Worm (Caenorhabditis elegans) whole organism, L4 larva: ENCODE data around the gene B0034.2.

Source experiments
- F26F4.8 ChIP-seq: fragments of 200-800 bp; sonication (Bioruptor generic); conservative IDR thresholded peaks from 2 replicates; pipeline ENCODE4 v1.3.6; 2022; ENCODE audit warnings: missing genetic modification characterization, missing compliant biosample characterization
- F49E8.2 ChIP-seq: sonication (generic microtip); optimal IDR thresholded peaks from 2 replicates; lab custom pipeline; 2016; ENCODE audit warnings: missing compliant biosample characterization, mild to moderate bottlenecking, missing genetic modification characterization, borderline replicate concordance
- Y105C5A.15 ChIP-seq: fragments of 200-800 bp; sonication (Bioruptor generic); IDR thresholded peaks from 2 replicates; pipeline ENCODE4 v1.3.6; 2022; ENCODE audit warnings: missing genetic modification characterization, missing compliant biosample characterization
- Y75B8A.6 ChIP-seq: fragments of 200-800 bp; sonication (Bioruptor generic); IDR thresholded peaks from 2 replicates; pipeline ENCODE4 v1.3.6; 2022; ENCODE audit warnings: missing genetic modification reagents, missing genetic modification characterization, missing compliant biosample characterization
- ZK337.2 ChIP-seq: fragments of 200-800 bp; sonication (Bioruptor generic); IDR thresholded peaks from 2 replicates; pipeline ENCODE4 v1.3.6; 2022; ENCODE audit warnings: missing genetic modification reagents, missing genetic modification characterization, missing compliant biosample characterization
- aha-1 ChIP-seq: fragments of 150-350 bp; peaks from one replicate; lab custom pipeline; 2014; ENCODE audit warnings: missing biosample characterization, missing genetic modification characterization
- aly-2 ChIP-seq: sonication (generic microtip); optimal IDR thresholded peaks from 2 replicates; lab custom pipeline; 2018; ENCODE audit warnings: missing biosample characterization, missing genetic modification characterization
- ama-1 ChIP-seq: fragments of 150-350 bp; optimal IDR thresholded peaks from 2 replicates; lab custom pipeline; 2014; ENCODE audit warnings: inconsistent platforms, mixed read lengths
- attf-4 ChIP-seq: sonication (generic microtip); optimal IDR thresholded peaks from 3 replicates; lab custom pipeline; 2017; ENCODE audit warnings: missing biosample characterization, missing genetic modification characterization
- ceh-28 ChIP-seq: fragments of 150-350 bp; optimal IDR thresholded peaks from 2 replicates; lab custom pipeline; 2014; ENCODE audit warnings: missing biosample characterization, missing genetic modification reagents, missing genetic modification characterization
- ces-1 ChIP-seq: fragments of 150-350 bp; sonication (generic microtip); optimal IDR thresholded peaks from 4 replicates; lab custom pipeline; 2014; ENCODE audit warnings: missing biosample characterization, missing genetic modification reagents, missing genetic modification characterization
- cey-2 ChIP-seq: sonication (generic microtip); optimal IDR thresholded peaks from 3 replicates; lab custom pipeline; 2017; ENCODE audit warnings: missing genetic modification characterization, mild to moderate bottlenecking, missing compliant biosample characterization, antibody characterized with exemption, borderline replicate concordance; ENCODE audit not compliant: insufficient read depth
- ctbp-1 ChIP-seq: fragments of 200-800 bp; sonication (Bioruptor generic); IDR thresholded peaks from 2 replicates; pipeline ENCODE4 v1.3.6; 2022; ENCODE audit warnings: missing genetic modification reagents, missing genetic modification characterization, missing compliant biosample characterization
- daf-12 ChIP-seq: fragments of 150-350 bp; optimal IDR thresholded peaks from 2 replicates; lab custom pipeline; 2014; ENCODE audit warnings: missing biosample characterization, missing genetic modification reagents, missing genetic modification characterization
- daf-16 ChIP-seq, 3 experiments: sonication (generic microtip); optimal IDR thresholded peaks; 2 replicates each; lab custom pipeline; 2016 to 2017; ENCODE audit warnings: missing genetic modification characterization in 3 of 3, missing genetic modification reagents in 3 of 3, mild to moderate bottlenecking in 2 of 3, missing compliant biosample characterization in 2 of 3, missing biosample characterization in 1 of 3, moderate library complexity in 1 of 3
- daf-19 ChIP-seq: fragments of 200-800 bp; sonication (Bioruptor generic); conservative IDR thresholded peaks from 2 replicates; pipeline ENCODE4 v1.3.6; 2022; ENCODE audit warnings: missing genetic modification characterization, missing compliant biosample characterization
- daf-8 ChIP-seq: fragments of 200-800 bp; sonication (Bioruptor generic); IDR thresholded peaks from 2 replicates; pipeline ENCODE4 v1.3.6; 2022; ENCODE audit warnings: missing genetic modification characterization, missing compliant biosample characterization
- dmd-8 ChIP-seq: fragments of 200-800 bp; sonication (Bioruptor generic); IDR thresholded peaks from 2 replicates; pipeline ENCODE4 v1.3.6; 2022; ENCODE audit warnings: missing genetic modification characterization, missing compliant biosample characterization
- dve-1 ChIP-seq: sonication (generic microtip); optimal IDR thresholded peaks from 2 replicates; lab custom pipeline; 2017; ENCODE audit warnings: antibody characterized with exemption, mild to moderate bottlenecking, missing genetic modification characterization, missing compliant biosample characterization; ENCODE audit not compliant: insufficient read depth
- egl-27 ChIP-seq: sonication (generic microtip); optimal IDR thresholded peaks from 3 replicates; lab custom pipeline; 2017; ENCODE audit warnings: missing biosample characterization, missing genetic modification reagents, missing genetic modification characterization
- fkh-10 ChIP-seq: fragments of 150-350 bp; optimal IDR thresholded peaks from 2 replicates; lab custom pipeline; 2014; ENCODE audit warnings: missing biosample characterization, missing genetic modification reagents, missing genetic modification characterization
- gei-8 ChIP-seq: fragments of 200-800 bp; sonication (Bioruptor generic); optimal IDR thresholded peaks from 2 replicates; lab custom pipeline; 2018; ENCODE audit warnings: mild to moderate bottlenecking, missing genetic modification characterization, missing compliant biosample characterization
- hlh-11 ChIP-seq: fragments of 200-800 bp; sonication (Bioruptor generic); optimal IDR thresholded peaks from 2 replicates; lab custom pipeline; 2018; ENCODE audit warnings: mild to moderate bottlenecking, missing genetic modification characterization, missing compliant biosample characterization
- hlh-30 ChIP-seq: sonication (generic microtip); optimal IDR thresholded peaks from 2 replicates; lab custom pipeline; 2017; ENCODE audit warnings: antibody characterized with exemption, mild to moderate bottlenecking, missing genetic modification characterization, missing compliant biosample characterization; ENCODE audit not compliant: insufficient read depth
- lin-1 ChIP-seq: fragments of 200-800 bp; sonication (Bioruptor generic); IDR thresholded peaks from 2 replicates; pipeline ENCODE4 v1.3.6; 2022; ENCODE audit warnings: missing genetic modification reagents, missing genetic modification characterization, missing compliant biosample characterization
- lin-13 ChIP-seq: fragments of 150-350 bp; optimal IDR thresholded peaks from 2 replicates; lab custom pipeline; 2014; ENCODE audit warnings: missing biosample characterization, missing genetic modification reagents, missing genetic modification characterization
- lin-15B ChIP-seq: fragments of 150-350 bp; sonication (generic microtip); optimal IDR thresholded peaks from 3 replicates; lab custom pipeline; 2014; ENCODE audit warnings: missing biosample characterization, missing genetic modification characterization
- lin-29 ChIP-seq: fragments of 200-800 bp; sonication (Bioruptor generic); IDR thresholded peaks from 2 replicates; pipeline ENCODE4 v1.3.6; 2022; ENCODE audit warnings: missing genetic modification reagents, missing genetic modification characterization, missing compliant biosample characterization
- lin-39 ChIP-seq: fragments of 150-350 bp; optimal IDR thresholded peaks from 2 replicates; lab custom pipeline; 2014; ENCODE audit warnings: missing biosample characterization, missing genetic modification reagents, missing genetic modification characterization
- lir-3 ChIP-seq: sonication (generic microtip); optimal IDR thresholded peaks from 2 replicates; lab custom pipeline; 2016; ENCODE audit warnings: mild to moderate bottlenecking, missing genetic modification characterization, missing compliant biosample characterization
- lsy-2 ChIP-seq, 2 experiments: fragments of 150-350 bp in 1 of 2; sonication (generic microtip) in 1 of 2; optimal IDR thresholded peaks; 2 replicates each; lab custom pipeline; 2014 to 2017; ENCODE audit warnings: missing biosample characterization in 2 of 2, missing genetic modification characterization in 2 of 2
- madf-9 ChIP-seq: fragments of 200-800 bp; sonication (Bioruptor generic); conservative IDR thresholded peaks from 2 replicates; pipeline ENCODE4 v1.3.6; 2022; ENCODE audit warnings: missing genetic modification reagents, missing genetic modification characterization, missing compliant biosample characterization
- mdt-29 ChIP-seq: fragments of 200-800 bp; sonication (Bioruptor generic); IDR thresholded peaks from 2 replicates; pipeline ENCODE4 v1.3.6; 2022; ENCODE audit warnings: missing genetic modification reagents, missing genetic modification characterization, missing compliant biosample characterization
- mep-1 ChIP-seq: fragments of 150-350 bp; sonication (generic microtip); optimal IDR thresholded peaks from 3 replicates; lab custom pipeline; 2014; ENCODE audit warnings: missing biosample characterization, missing genetic modification characterization
- mes-2 ChIP-seq: sonication (generic microtip); optimal IDR thresholded peaks from 2 replicates; lab custom pipeline; 2016; ENCODE audit warnings: missing genotype, mild to moderate bottlenecking, missing genetic modification characterization, missing compliant biosample characterization; ENCODE audit not compliant: poor library complexity, severe bottlenecking
- mxl-2 ChIP-seq: fragments of 200-800 bp; sonication (Bioruptor generic); conservative IDR thresholded peaks from 2 replicates; pipeline ENCODE4 v1.3.6; 2022; ENCODE audit warnings: missing genetic modification reagents, missing genetic modification characterization, missing compliant biosample characterization
- nhr-11 ChIP-seq: fragments of 150-350 bp; optimal IDR thresholded peaks from 2 replicates; lab custom pipeline; 2014; ENCODE audit warnings: missing biosample characterization, missing genetic modification characterization
- nhr-28 ChIP-seq: fragments of 150-350 bp; optimal IDR thresholded peaks from 2 replicates; lab custom pipeline; 2014; ENCODE audit warnings: missing biosample characterization, missing genetic modification characterization
- nhr-76 ChIP-seq: fragments of 150-350 bp; optimal IDR thresholded peaks from 2 replicates; lab custom pipeline; 2014; ENCODE audit warnings: missing biosample characterization, missing genetic modification characterization
- pha-4 ChIP-seq, 2 experiments: fragments of 150-350 bp in 1 of 2; fragments of 200-800 bp in 1 of 2; sonication (Bioruptor generic) in 1 of 2; IDR thresholded peaks in 1 of 2; optimal IDR thresholded peaks in 1 of 2; 2 replicates each; pipeline versions ENCODE4 v1.3.6 to Lab custom; 2014 to 2022; ENCODE audit warnings: missing genetic modification characterization in 2 of 2, missing genetic modification reagents in 2 of 2, missing biosample characterization in 1 of 2, missing compliant biosample characterization in 1 of 2
- php-3 ChIP-seq: fragments of 200-800 bp; sonication (Bioruptor generic); IDR thresholded peaks from 2 replicates; pipeline ENCODE4 v1.3.6; 2022; ENCODE audit warnings: missing genetic modification reagents, missing genetic modification characterization, missing compliant biosample characterization
- rbr-2 ChIP-seq: sonication (generic microtip); optimal IDR thresholded peaks from 2 replicates; lab custom pipeline; 2016; ENCODE audit warnings: missing genotype, missing genetic modification characterization, missing compliant biosample characterization
- sdz-12 ChIP-seq: fragments of 200-800 bp; sonication (Bioruptor generic); optimal IDR thresholded peaks from 2 replicates; lab custom pipeline; 2018; ENCODE audit warnings: mild to moderate bottlenecking, missing genetic modification characterization, missing compliant biosample characterization
- tra-1 ChIP-seq: fragments of 200-800 bp; sonication (Bioruptor generic); IDR thresholded peaks from 2 replicates; pipeline ENCODE4 v1.3.6; 2022; ENCODE audit warnings: missing genetic modification reagents, missing genetic modification characterization, missing compliant biosample characterization
- vab-7 ChIP-seq: fragments of 200-800 bp; sonication (Bioruptor generic); IDR thresholded peaks from 2 replicates; pipeline ENCODE4 v1.3.6; 2022; ENCODE audit warnings: missing genetic modification reagents, missing genetic modification characterization, missing compliant biosample characterization
- zfp-3 ChIP-seq: fragments of 200-800 bp; sonication (Bioruptor generic); conservative IDR thresholded peaks from 2 replicates; pipeline ENCODE4 v1.3.6; 2022; ENCODE audit warnings: missing genetic modification reagents, missing genetic modification characterization, missing compliant biosample characterization
- zip-11 ChIP-seq: fragments of 200-800 bp; sonication (Bioruptor generic); IDR thresholded peaks from 2 replicates; pipeline ENCODE4 v1.3.6; 2022; ENCODE audit warnings: missing genetic modification characterization, missing compliant biosample characterization
- zip-2 ChIP-seq: fragments of 150-350 bp; optimal IDR thresholded peaks from 2 replicates; lab custom pipeline; 2014; ENCODE audit warnings: missing biosample characterization, missing genetic modification characterization
- ztf-7 ChIP-seq: fragments of 150-350 bp; optimal IDR thresholded peaks from 2 replicates; lab custom pipeline; 2014; ENCODE audit warnings: missing biosample characterization, missing genetic modification characterization

Gene B0034.2

ce11 chrII:5936009-5936408 is 8.2 kb downstream of the B0034.2 start (continued):
- TF ChIP-seq lir-3 (tag; lab: Kevin White, UChicago) (no peak), sdz-12 (GFP tag; lab: Kevin White, UChicago) (no peak), zip-11 (GFP tag; lab: Robert Waterston, UW) (no peak), pha-4 (GFP tag; IDR thresholded peaks at IDR 0.05; lab: Robert Waterston, UW) (no peak), pha-4 (tag; optimal IDR thresholded peaks at IDR 0.05; lab: Kevin White, UChicago) (no peak), daf-16 (GFP tag; optimal IDR thresholded peaks at IDR 0.05; lab: Kevin White, UChicago) (no peak), daf-16 (tag; optimal IDR thresholded peaks at IDR 0.05; lab: Kevin White, UChicago) (peak; percentile 90), php-3 (GFP tag; lab: Robert Waterston, UW) (peak; percentile 56; the same call in 1 of the 2 replicates), mxl-2 (no peak), rbr-2 (tag; lab: Kevin White, UChicago) (no peak), zfp-3 (GFP tag; lab: Robert Waterston, UW) (no peak; the same call in 1 of the 2 replicates), vab-7 (GFP tag; lab: Robert Waterston, UW) (no peak), F26F4.8 (GFP tag; lab: Robert Waterston, UW) (no peak), nhr-76 (no peak), F49E8.2 (no peak), dmd-8 (GFP tag; lab: Robert Waterston, UW) (no peak), mdt-29 (GFP tag; lab: Robert Waterston, UW) (no peak), ztf-7 (tag; lab: Kevin White, UChicago) (no peak), ZK337.2 (GFP tag; lab: Robert Waterston, UW) (no peak), lin-39 (no peak), daf-8 (GFP tag; lab: Robert Waterston, UW) (no peak), madf-9 (GFP tag; lab: Robert Waterston, UW) (no peak)

DNA sequence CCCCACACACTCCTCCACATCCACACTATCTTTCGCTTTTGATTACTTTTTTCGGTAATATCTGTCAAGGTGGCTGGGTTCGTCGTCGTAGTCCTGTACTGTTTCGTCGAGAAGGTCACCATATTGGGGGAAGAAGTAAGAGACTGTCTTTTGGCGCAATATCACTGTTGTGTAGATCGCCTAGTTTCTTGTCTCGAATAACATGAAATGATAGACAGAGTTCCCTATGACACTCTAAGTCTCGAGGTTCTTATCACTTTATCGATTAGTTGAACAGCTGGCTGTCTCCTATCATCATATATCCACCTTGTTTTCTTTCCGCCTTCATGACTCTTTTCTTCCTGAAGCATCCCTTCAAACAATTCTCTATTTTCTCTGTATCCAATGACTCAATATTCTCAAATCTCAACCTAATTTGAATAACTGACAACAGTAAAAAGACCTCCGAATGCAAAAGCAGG is 10.2 kb downstream of the B0034.2 start:
- TF ChIP-seq hlh-11 (tag; lab: Kevin White, UChicago), result peak; percentile 22
- no peak for TF ChIP-seq zfp-3 (GFP tag; lab: Robert Waterston, UW)
- no peak for TF ChIP-seq vab-7 (GFP tag; lab: Robert Waterston, UW)
- no peak for TF ChIP-seq F49E8.2
- no peak for TF ChIP-seq mep-1 (tag; lab: Kevin White, UChicago)
- no peak for TF ChIP-seq aly-2 (tag; lab: Kevin White, UChicago)
- TF ChIP-seq ctbp-1 (GFP tag; lab: Robert Waterston, UW), result no peak
- no peak for TF ChIP-seq sdz-12 (GFP tag; lab: Kevin White, UChicago)
- no peak for TF ChIP-seq lin-15B (tag; lab: Kevin White, UChicago)
- TF ChIP-seq nhr-28, result peak; percentile 37
- TF ChIP-seq attf-4 (tag; lab: Kevin White, UChicago), result no peak
- TF ChIP-seq ceh-28, result peak; percentile 40
- no peak for TF ChIP-seq daf-12 (tag; lab: Kevin White, UChicago)
- peak in 1 of 2 experiments; percentile 26 for TF ChIP-seq lsy-2 (tag; optimal IDR thresholded peaks at IDR 0.05; lab: Kevin White, UChicago)
- TF ChIP-seq cey-2, result no peak
- TF ChIP-seq php-3 (GFP tag; lab: Robert Waterston, UW), result no peak
- peak; percentile 73 for TF ChIP-seq aha-1 (tag; lab: Kevin White, UChicago)
- no peak for TF ChIP-seq Y105C5A.15
- TF ChIP-seq zip-2 (tag; lab: Kevin White, UChicago), result no peak
- TF ChIP-seq Y75B8A.6 (GFP tag; lab: Robert Waterston, UW), result no peak
- TF ChIP-seq gei-8 (GFP tag; lab: Kevin White, UChicago), result no peak
- no peak for TF ChIP-seq egl-27 (tag; lab: Kevin White, UChicago)
- TF ChIP-seq daf-19 (GFP tag; lab: Robert Waterston, UW), result no peak
- peak; percentile 54 for TF ChIP-seq nhr-11 (tag; lab: Kevin White, UChicago)
- no peak for TF ChIP-seq dve-1 (tag; lab: Kevin White, UChicago)
- peak; percentile 59 for TF ChIP-seq hlh-30 (tag; lab: Kevin White, UChicago)
- TF ChIP-seq tra-1 (GFP tag; lab: Robert Waterston, UW), result no peak
- TF ChIP-seq ama-1 (lab: Kevin White, UChicago), result no peak
- TF ChIP-seq lin-1, result no peak
- TF ChIP-seq lin-13 (GFP tag; lab: Kevin White, UChicago), result no peak
- TF ChIP-seq mes-2 (tag; lab: Kevin White, UChicago), result no peak
- no peak for TF ChIP-seq lin-29
- TF ChIP-seq fkh-10 (GFP tag; lab: Kevin White, UChicago), result no peak
- no peak for TF ChIP-seq ces-1
